Worm (Caenorhabditis elegans): Measurements from ENCODE around the gene F54D5.3.
"Not testable (repeated sequence)": the region's sequence is repeated elsewhere in the genome, so short reads cannot be mapped to it uniquely, and the experiment has no call there.

Gene F54D5.3

ce11 chrII:11545299-11545951 lies 26.2 kb upstream of the F54D5.3 start, which contains the start of gene dnj-13:
dnj-13 (plus strand) TSS chrII:11545701.
- TF ChIP-seq tbx-37 (GFP tag; conservative IDR thresholded peaks at IDR 0.05), result peak; percentile 39; the same call in 1 of the 2 replicates
- peak; percentile 47; the same call in 1 of the 2 replicates for TF ChIP-seq flt-1 (GFP tag; IDR thresholded peaks at IDR 0.05)
- peak; percentile 3 for TF ChIP-seq hmbx-1 (tag; optimal IDR thresholded peaks at IDR 0.05)
- peak; percentile 7 for TF ChIP-seq B0310.2 (tag; optimal IDR thresholded peaks at IDR 0.05)
- TF ChIP-seq ama-1 (optimal IDR thresholded peaks at IDR 0.05), result peak; percentile 56
- TF ChIP-seq ceh-13 (GFP tag; optimal IDR thresholded peaks at IDR 0.05), result no peak
- TF ChIP-seq pes-1 (GFP tag; IDR thresholded peaks at IDR 0.05), result peak; percentile 70; the same call in 1 of the 2 replicates
- TF ChIP-seq F13C5.2 (tag; optimal IDR thresholded peaks at IDR 0.05), result peak; percentile 81
- no peak for TF ChIP-seq scrt-1 (GFP tag; IDR thresholded peaks at IDR 0.05)
- TF ChIP-seq hmg-4 (GFP tag; optimal IDR thresholded peaks at IDR 0.05), result peak; percentile 68
- peak; percentile 23 for TF ChIP-seq tra-4 (tag; optimal IDR thresholded peaks at IDR 0.05)

ce11 chrII:11545952-11546325 lies 25.7 kb upstream of the F54D5.3 start:
- TF ChIP-seq ceh-36 (tag; optimal IDR thresholded peaks at IDR 0.05), result no peak
- no peak for TF ChIP-seq B0310.2 (tag; optimal IDR thresholded peaks at IDR 0.05)
- no peak for TF ChIP-seq ets-7 (tag; optimal IDR thresholded peaks at IDR 0.05)
- TF ChIP-seq flt-1 (GFP tag; IDR thresholded peaks at IDR 0.05), result no peak
- no peak for TF ChIP-seq tra-4 (tag; optimal IDR thresholded peaks at IDR 0.05)
- no peak for TF ChIP-seq hnd-1 (tag; optimal IDR thresholded peaks at IDR 0.05)
- TF ChIP-seq hmbx-1 (tag; optimal IDR thresholded peaks at IDR 0.05), result no peak
- no peak for TF ChIP-seq F13C5.2 (tag; optimal IDR thresholded peaks at IDR 0.05)
- TF ChIP-seq aly-1 (tag; optimal IDR thresholded peaks at IDR 0.05), result no peak
- no peak for TF ChIP-seq tbx-11 (GFP tag; IDR thresholded peaks at IDR 0.05)
- TF ChIP-seq pes-1 (GFP tag; IDR thresholded peaks at IDR 0.05), result no peak
- TF ChIP-seq scrt-1 (GFP tag; IDR thresholded peaks at IDR 0.05), result no peak

- TF ChIP-seq hmbx-1 (tag; optimal IDR thresholded peaks at IDR 0.05) (peak; percentile 22), B0310.2 (tag; optimal IDR thresholded peaks at IDR 0.05) (no peak), ama-1 (optimal IDR thresholded peaks at IDR 0.05) (peak; percentile 77), sea-1 (GFP tag; conservative IDR thresholded peaks at IDR 0.05) (0 out of 2 replicates have a peak, but pooled peaks have one; percentile 66)
Observed at ce11 chrII:11547254-11547687, 24.3 kb upstream of the F54D5.3 start, which contains the start of gene F54D5.7. F54D5.7 (plus strand) TSS chrII:11547517.

ce11 chrII:11551981-11552380 lies 19.6 kb upstream of the F54D5.3 start, which contains the start of gene dhgd-1:
dhgd-1 (minus strand) TSS chrII:11552081.
- not testable (repeated sequence) for TF ChIP-seq hmbx-1 (tag; optimal IDR thresholded peaks at IDR 0.05); aly-1 (tag; optimal IDR thresholded peaks at IDR 0.05); flt-1 (GFP tag; IDR thresholded peaks at IDR 0.05)

- TF ChIP-seq hnd-1 (tag; optimal IDR thresholded peaks at IDR 0.05) (no peak), tbx-37 (GFP tag; conservative IDR thresholded peaks at IDR 0.05) (no peak), flt-1 (GFP tag; IDR thresholded peaks at IDR 0.05) (no peak), B0310.2 (tag; optimal IDR thresholded peaks at IDR 0.05) (no peak), pes-1 (GFP tag; IDR thresholded peaks at IDR 0.05) (no peak), hmbx-1 (tag; optimal IDR thresholded peaks at IDR 0.05) (no peak), scrt-1 (GFP tag; IDR thresholded peaks at IDR 0.05) (no peak), ets-7 (tag; optimal IDR thresholded peaks at IDR 0.05) (no peak), ceh-13 (GFP tag; optimal IDR thresholded peaks at IDR 0.05) (no peak), ama-1 (optimal IDR thresholded peaks at IDR 0.05) (no peak), sea-1 (GFP tag; conservative IDR thresholded peaks at IDR 0.05) (no peak), ceh-36 (tag; optimal IDR thresholded peaks at IDR 0.05) (no peak), tra-4 (tag; optimal IDR thresholded peaks at IDR 0.05) (no peak), F13C5.2 (tag; optimal IDR thresholded peaks at IDR 0.05) (no peak), aly-1 (tag; optimal IDR thresholded peaks at IDR 0.05) (no peak)
Observed at ce11 chrII:11555634-11556033, 16.0 kb upstream of the F54D5.3 start, which contains the start of gene F54D5.24. F54D5.24 (plus strand) TSS chrII:11555949.

ce11 chrII:11556338-11556737 lies 15.3 kb upstream of the F54D5.3 start, which contains the start of gene F54D5.17:
F54D5.17 (plus strand) TSS chrII:11556638.
- TF ChIP-seq F13C5.2 (tag; optimal IDR thresholded peaks at IDR 0.05) (no peak), flt-1 (GFP tag; IDR thresholded peaks at IDR 0.05) (no peak), ama-1 (optimal IDR thresholded peaks at IDR 0.05) (no peak), tbx-37 (GFP tag; conservative IDR thresholded peaks at IDR 0.05) (no peak), hmbx-1 (tag; optimal IDR thresholded peaks at IDR 0.05) (no peak), sea-1 (GFP tag; conservative IDR thresholded peaks at IDR 0.05) (no peak), tbx-11 (GFP tag; IDR thresholded peaks at IDR 0.05) (no peak), ceh-13 (GFP tag; optimal IDR thresholded peaks at IDR 0.05) (no peak), B0310.2 (tag; optimal IDR thresholded peaks at IDR 0.05) (no peak), ets-7 (tag; optimal IDR thresholded peaks at IDR 0.05) (no peak), hnd-1 (tag; optimal IDR thresholded peaks at IDR 0.05) (no peak)

- no peak for TF ChIP-seq ceh-13 (GFP tag; optimal IDR thresholded peaks at IDR 0.05)
- TF ChIP-seq ets-7 (tag; optimal IDR thresholded peaks at IDR 0.05), result no peak
- no peak for TF ChIP-seq F13C5.2 (tag; optimal IDR thresholded peaks at IDR 0.05)
- no peak for TF ChIP-seq aly-1 (tag; optimal IDR thresholded peaks at IDR 0.05)
- no peak for TF ChIP-seq sea-1 (GFP tag; conservative IDR thresholded peaks at IDR 0.05)
- TF ChIP-seq flt-1 (GFP tag; IDR thresholded peaks at IDR 0.05), result no peak
- TF ChIP-seq pes-1 (GFP tag; IDR thresholded peaks at IDR 0.05), result no peak
- TF ChIP-seq tra-4 (tag; optimal IDR thresholded peaks at IDR 0.05), result no peak
- TF ChIP-seq ceh-36 (tag; optimal IDR thresholded peaks at IDR 0.05), result no peak
- TF ChIP-seq hnd-1 (tag; optimal IDR thresholded peaks at IDR 0.05), result no peak
- no peak for TF ChIP-seq hmbx-1 (tag; optimal IDR thresholded peaks at IDR 0.05)
- no peak for TF ChIP-seq scrt-1 (GFP tag; IDR thresholded peaks at IDR 0.05)
- no peak for TF ChIP-seq hmg-4 (GFP tag; optimal IDR thresholded peaks at IDR 0.05)
- no peak for TF ChIP-seq tbx-11 (GFP tag; IDR thresholded peaks at IDR 0.05)
- no peak for TF ChIP-seq ama-1 (optimal IDR thresholded peaks at IDR 0.05)
Observed at ce11 chrII:11564127-11564526, 7.5 kb upstream of the F54D5.3 start, which contains the start of gene F54D5.15. F54D5.15 (minus strand) TSS chrII:11564227.
